Fruit fly (Drosophila melanogaster) whole organism, pupa: ENCODE measurements around the gene ATPsynepsilonL.

Experiments used
- CG10348 ChIP-seq: fragments of 200-800 bp; sonication (Bioruptor generic); IDR thresholded peaks from 2 replicates; pipeline ENCODE4 v1.3.6; 2022; ENCODE audit warnings: missing biosample characterization, missing genetic modification characterization
- CG13204 ChIP-seq: fragments of 200-800 bp; sonication (Bioruptor generic); optimal IDR thresholded peaks from 2 replicates; lab custom pipeline; 2018; ENCODE audit warnings: missing biosample characterization, mild to moderate bottlenecking, missing genetic modification characterization, moderate library complexity
- CG14655 ChIP-seq: fragments of 200-800 bp; sonication (Bioruptor generic); optimal IDR thresholded peaks from 3 replicates; lab custom pipeline; 2017; ENCODE audit warnings: mild to moderate bottlenecking, missing biosample characterization, missing genetic modification reagents, missing genetic modification characterization
- CG17806 ChIP-seq: fragments of 200-800 bp; sonication (Bioruptor generic); optimal IDR thresholded peaks from 2 replicates; lab custom pipeline; 2018; ENCODE audit warnings: missing biosample characterization, mild to moderate bottlenecking, missing genetic modification characterization, moderate library complexity
- CG34367 ChIP-seq: fragments of 200-800 bp; sonication (Bioruptor generic); optimal IDR thresholded peaks from 2 replicates; lab custom pipeline; 2018; ENCODE audit warnings: missing biosample characterization, mild to moderate bottlenecking, missing genetic modification characterization
- CG9948 ChIP-seq: fragments of 200-800 bp; sonication (Bioruptor generic); optimal IDR thresholded peaks from 2 replicates; lab custom pipeline; 2018; ENCODE audit warnings: missing biosample characterization, mild to moderate bottlenecking, missing genetic modification characterization, moderate library complexity
- D1 ChIP-seq: fragments of 200-800 bp; sonication (Bioruptor generic); optimal IDR thresholded peaks from 2 replicates; lab custom pipeline; 2018; ENCODE audit warnings: missing biosample characterization, mild to moderate bottlenecking, missing genetic modification characterization, moderate library complexity
- EcR ChIP-seq: fragments of 200-800 bp; sonication (Bioruptor generic); optimal IDR thresholded peaks from 3 replicates; lab custom pipeline; 2019; ENCODE audit warnings: missing biosample characterization, missing genetic modification characterization, mild to moderate bottlenecking, moderate library complexity, missing genetic modification reagents
- Pif1A ChIP-seq: fragments of 200-800 bp; sonication (Bioruptor generic); optimal IDR thresholded peaks from 3 replicates; lab custom pipeline; 2016; ENCODE audit warnings: missing biosample characterization, missing genetic modification characterization
- Pif1B ChIP-seq: fragments of 200-800 bp; sonication (Bioruptor generic); optimal IDR thresholded peaks from 3 replicates; lab custom pipeline; 2016; ENCODE audit warnings: missing biosample characterization, missing genetic modification characterization
- rn ChIP-seq: fragments of 200-800 bp; sonication (Bioruptor generic); IDR thresholded peaks from 2 replicates; pipeline ENCODE4 v1.3.6; 2022; ENCODE audit warnings: missing biosample characterization, missing genetic modification characterization

- TF ChIP-seq Pif1A (GFP tag; lab: Kevin White, UChicago) (no peak), CG17806 (tag; lab: Kevin White, UChicago) (no peak), CG13204 (no peak), CG9948 (tag; lab: Kevin White, UChicago) (no peak), CG10348 (GFP tag; lab: Robert Waterston, UW) (no peak), D1 (no peak), CG14655 (no peak), EcR (GFP tag; lab: Kevin White, UChicago) (no peak), CG34367 (no peak), Pif1B (GFP tag; lab: Kevin White, UChicago) (no peak), rn (GFP tag; lab: Robert Waterston, UW) (no peak)
These were observed 30.4 kb downstream of the ATPsynepsilonL start, which contains the start of gene CG34303 for dm6 chr3R:10151830-10152513.
